Worm (Caenorhabditis elegans) whole organism, young adult: ENCODE measurements around the gene ndx-3.

Experiments used
- B0019.2 ChIP-seq: fragments of 200-800 bp; sonication (Bioruptor generic); conservative IDR thresholded peaks from 2 replicates; pipeline ENCODE4 v1.3.6; 2022; ENCODE audit warnings: missing genetic modification reagents, missing genetic modification characterization, missing compliant biosample characterization
- B0035.1 ChIP-seq: sonication (generic microtip); optimal IDR thresholded peaks from 2 replicates; lab custom pipeline; 2016; ENCODE audit warnings: missing genetic modification characterization, mild to moderate bottlenecking, missing compliant biosample characterization, missing genotype, missing genetic modification reagents
- C17E4.6 ChIP-seq: fragments of 200-800 bp; sonication (Bioruptor generic); IDR thresholded peaks from 2 replicates; pipeline ENCODE4 v1.3.6; 2022; ENCODE audit warnings: missing genetic modification reagents, missing genetic modification characterization, missing compliant biosample characterization
- F33H1.4 ChIP-seq: fragments of 200-800 bp; sonication (Bioruptor generic); IDR thresholded peaks from 2 replicates; pipeline ENCODE4 v1.3.6; 2022; ENCODE audit warnings: missing genetic modification reagents, missing genetic modification characterization, missing compliant biosample characterization
- F39B2.1 ChIP-seq: fragments of 200-800 bp; sonication (Bioruptor generic); IDR thresholded peaks from 2 replicates; pipeline ENCODE4 v1.3.6; 2022; ENCODE audit warnings: missing genetic modification reagents, missing genetic modification characterization, missing compliant biosample characterization
- Y79H2A.3 ChIP-seq: fragments of 200-800 bp; sonication (Bioruptor generic); conservative IDR thresholded peaks from 2 replicates; pipeline ENCODE4 v1.3.6; 2022; ENCODE audit warnings: missing genetic modification reagents, missing genetic modification characterization, missing compliant biosample characterization
- akir-1 ChIP-seq: fragments of 200-800 bp; sonication (Bioruptor generic); optimal IDR thresholded peaks from 2 replicates; lab custom pipeline; 2018; ENCODE audit warnings: mild to moderate bottlenecking, missing genetic modification characterization, moderate library complexity, missing compliant biosample characterization
- attf-5 ChIP-seq: fragments of 200-800 bp; sonication (Bioruptor generic); optimal IDR thresholded peaks from 2 replicates; lab custom pipeline; 2018; ENCODE audit warnings: mild to moderate bottlenecking, missing genetic modification characterization, missing compliant biosample characterization
- ceh-27 ChIP-seq: fragments of 200-800 bp; sonication (Bioruptor generic); optimal IDR thresholded peaks from 2 replicates; lab custom pipeline; 2018; ENCODE audit warnings: mild to moderate bottlenecking, missing genetic modification characterization, moderate library complexity, missing compliant biosample characterization
- ceh-40 ChIP-seq: fragments of 200-800 bp; sonication (Bioruptor generic); IDR thresholded peaks from 2 replicates; pipeline ENCODE4 v1.3.6; 2022; ENCODE audit warnings: missing genetic modification characterization, missing compliant biosample characterization
- ceh-79 ChIP-seq: sonication (generic microtip); optimal IDR thresholded peaks from 2 replicates; lab custom pipeline; 2017; ENCODE audit warnings: mild to moderate bottlenecking, missing genetic modification characterization, missing compliant biosample characterization
- ceh-91 ChIP-seq: fragments of 200-800 bp; sonication (Bioruptor generic); IDR thresholded peaks from 2 replicates; pipeline ENCODE4 v1.3.6; 2022; ENCODE audit warnings: missing genetic modification reagents, missing genetic modification characterization, missing compliant biosample characterization
- chd-7 ChIP-seq: sonication (generic microtip); optimal IDR thresholded peaks from 2 replicates; lab custom pipeline; 2016; ENCODE audit warnings: mild to moderate bottlenecking, missing genetic modification characterization, moderate library complexity, missing compliant biosample characterization
- dox-1 ChIP-seq: fragments of 200-800 bp; sonication (Bioruptor generic); IDR thresholded peaks from 2 replicates; pipeline ENCODE4 v1.3.6; 2022; ENCODE audit warnings: missing genetic modification reagents, missing genetic modification characterization, missing compliant biosample characterization
- dpff-1 ChIP-seq: sonication (generic microtip); optimal IDR thresholded peaks from 2 replicates; lab custom pipeline; 2017; ENCODE audit warnings: mild to moderate bottlenecking, missing genetic modification characterization, missing compliant biosample characterization
- efl-1 ChIP-seq: fragments of 150-350 bp; optimal IDR thresholded peaks from 2 replicates; lab custom pipeline; 2014; ENCODE audit warnings: missing biosample characterization, missing genetic modification reagents, missing genetic modification characterization
- egl-18 ChIP-seq: fragments of 200-800 bp; sonication (Bioruptor generic); IDR thresholded peaks from 2 replicates; pipeline ENCODE4 v1.3.6; 2022; ENCODE audit warnings: missing genetic modification reagents, missing genetic modification characterization, missing compliant biosample characterization
- egrh-3 ChIP-seq: fragments of 200-800 bp; sonication (Bioruptor generic); IDR thresholded peaks from 2 replicates; pipeline ENCODE4 v1.3.6; 2022; ENCODE audit warnings: missing genetic modification reagents, missing genetic modification characterization, missing compliant biosample characterization
- ekl-4 ChIP-seq: fragments of 200-800 bp; sonication (Bioruptor generic); IDR thresholded peaks from 2 replicates; pipeline ENCODE4 v1.3.6; 2022; ENCODE audit warnings: missing genetic modification reagents, missing genetic modification characterization, missing compliant biosample characterization
- fkh-3 ChIP-seq: sonication (generic microtip); optimal IDR thresholded peaks from 2 replicates; lab custom pipeline; 2016; ENCODE audit warnings: mild to moderate bottlenecking, missing genetic modification characterization, missing compliant biosample characterization
- hmg-1.2 ChIP-seq: fragments of 200-800 bp; sonication (Bioruptor generic); IDR thresholded peaks from 2 replicates; pipeline ENCODE4 v1.3.6; 2022; ENCODE audit warnings: missing genetic modification reagents, missing genetic modification characterization, missing compliant biosample characterization
- let-526 ChIP-seq: fragments of 200-800 bp; sonication (Bioruptor generic); IDR thresholded peaks from 2 replicates; pipeline ENCODE4 v1.3.6; 2022; ENCODE audit warnings: missing genetic modification reagents, missing genetic modification characterization, missing compliant biosample characterization
- let-607 ChIP-seq, 2 experiments: fragments of 200-800 bp in 1 of 2; sonication (Bioruptor generic) in 1 of 2; sonication (generic microtip) in 1 of 2; optimal IDR thresholded peaks; 2 replicates each; lab custom pipeline; 2016 to 2018; ENCODE audit warnings: mild to moderate bottlenecking in 2 of 2, missing compliant biosample characterization in 2 of 2, missing genetic modification characterization in 2 of 2, moderate library complexity in 2 of 2, missing genotype in 1 of 2
- lin-35 ChIP-seq, 3 experiments: fragments of 150-350 bp in 2 of 3; sonication (generic microtip) in 1 of 3; optimal IDR thresholded peaks; 2 replicates each; lab custom pipeline; 2014 to 2018; ENCODE audit warnings: missing biosample characterization in 3 of 3, missing genetic modification characterization in 3 of 3, missing genetic modification reagents in 3 of 3
- lsl-1 ChIP-seq: fragments of 200-800 bp; sonication (Bioruptor generic); optimal IDR thresholded peaks from 2 replicates; lab custom pipeline; 2018; ENCODE audit warnings: mild to moderate bottlenecking, missing genetic modification characterization, moderate library complexity, missing compliant biosample characterization
- madf-10 ChIP-seq: sonication (generic microtip); optimal IDR thresholded peaks from 2 replicates; lab custom pipeline; 2016; ENCODE audit warnings: mild to moderate bottlenecking, missing genetic modification characterization, missing compliant biosample characterization
- madf-3 ChIP-seq: fragments of 200-800 bp; sonication (Bioruptor generic); IDR thresholded peaks from 2 replicates; pipeline ENCODE4 v1.3.6; 2022; ENCODE audit warnings: missing genetic modification reagents, missing genetic modification characterization, missing compliant biosample characterization
- madf-6 ChIP-seq: fragments of 200-800 bp; sonication (Bioruptor generic); IDR thresholded peaks from 2 replicates; pipeline ENCODE4 v1.3.6; 2022; ENCODE audit warnings: missing genetic modification reagents, missing genetic modification characterization, missing compliant biosample characterization
- mes-4 ChIP-seq: sonication (generic microtip); optimal IDR thresholded peaks from 2 replicates; lab custom pipeline; 2016; ENCODE audit warnings: missing genotype, missing genetic modification characterization, missing compliant biosample characterization
- mxl-1 ChIP-seq: sonication (generic microtip); optimal IDR thresholded peaks from 2 replicates; lab custom pipeline; 2016; ENCODE audit warnings: missing genetic modification characterization, missing compliant biosample characterization
- nfya-1 ChIP-seq: sonication (generic microtip); optimal IDR thresholded peaks from 2 replicates; lab custom pipeline; 2017; ENCODE audit warnings: antibody characterized with exemption, missing compliant biosample characterization, missing genetic modification characterization, borderline replicate concordance; ENCODE audit not compliant: insufficient read depth
- nfyb-1 ChIP-seq: fragments of 200-800 bp; sonication (Bioruptor generic); IDR thresholded peaks from 2 replicates; pipeline ENCODE4 v1.3.6; 2022; ENCODE audit warnings: missing genetic modification reagents, missing genetic modification characterization, missing compliant biosample characterization
- nhr-27 ChIP-seq: fragments of 200-800 bp; sonication (Bioruptor generic); optimal IDR thresholded peaks from 2 replicates; lab custom pipeline; 2018; ENCODE audit warnings: mild to moderate bottlenecking, missing genetic modification characterization, moderate library complexity, missing compliant biosample characterization
- pha-4 ChIP-seq: fragments of 150-350 bp; sonication (generic microtip); optimal IDR thresholded peaks from 2 replicates; lab custom pipeline; 2014; ENCODE audit warnings: missing biosample characterization, missing genetic modification reagents, missing genetic modification characterization
- rpc-1 ChIP-seq, 2 experiments: fragments of 150-350 bp in 1 of 2; sonication (generic microtip) in 1 of 2; optimal IDR thresholded peaks; 2 replicates each; lab custom pipeline; 2014 to 2018; ENCODE audit warnings: missing biosample characterization in 1 of 2, missing genetic modification characterization in 1 of 2, missing genetic modification reagents in 1 of 2, missing genotype in 1 of 2
- sdz-38 ChIP-seq: sonication (generic microtip); optimal IDR thresholded peaks from 2 replicates; lab custom pipeline; 2016; ENCODE audit warnings: missing genotype, missing genetic modification characterization, missing compliant biosample characterization
- snpc-1.3 ChIP-seq: sonication (generic microtip); optimal IDR thresholded peaks from 2 replicates; lab custom pipeline; 2017; ENCODE audit warnings: missing genetic modification characterization, mild to moderate bottlenecking, missing compliant biosample characterization, antibody characterized with exemption, moderate library complexity, missing genotype, missing genetic modification reagents; ENCODE audit not compliant: insufficient read depth
- sptf-2 ChIP-seq: fragments of 200-800 bp; sonication (Bioruptor generic); optimal IDR thresholded peaks from 2 replicates; lab custom pipeline; 2018; ENCODE audit warnings: mild to moderate bottlenecking, missing genetic modification characterization, missing compliant biosample characterization
- tbp1 ChIP-seq: fragments of 200-800 bp; sonication (Bioruptor generic); optimal IDR thresholded peaks from 2 replicates; lab custom pipeline; 2018; ENCODE audit warnings: mild to moderate bottlenecking, missing genetic modification characterization, missing compliant biosample characterization
- tbx-9 ChIP-seq: sonication (generic microtip); optimal IDR thresholded peaks from 2 replicates; lab custom pipeline; 2016; ENCODE audit warnings: borderline replicate concordance, missing genetic modification characterization, inconsistent platforms, missing compliant biosample characterization
- unc-62 ChIP-seq: fragments of 150-350 bp; optimal IDR thresholded peaks from 2 replicates; lab custom pipeline; 2014; ENCODE audit warnings: missing biosample characterization, missing genetic modification reagents, missing genetic modification characterization
- zfh-2 ChIP-seq: fragments of 200-800 bp; sonication (Bioruptor generic); conservative IDR thresholded peaks from 2 replicates; pipeline ENCODE4 v1.3.6; 2022; ENCODE audit warnings: missing genetic modification reagents, missing genetic modification characterization, missing compliant biosample characterization
- ztf-18 ChIP-seq: sonication (generic microtip); optimal IDR thresholded peaks from 2 replicates; lab custom pipeline; 2016; ENCODE audit warnings: missing genotype, mild to moderate bottlenecking, missing genetic modification characterization, missing compliant biosample characterization

ndx-3 gene

ce11 chrII:4904778-4905177, 48.6 kb upstream of the ndx-3 start, which contains the start of gene btbd-10:
Gene btbd-10 (plus strand): TSS chrII:4905008.
- TF ChIP-seq attf-5 (GFP tag; lab: Kevin White, UChicago) (no peak), unc-62 (GFP tag; lab: Kevin White, UChicago) (peak; percentile 67), pha-4 (tag; lab: Kevin White, UChicago) (peak; percentile 7)

- TF ChIP-seq madf-6 (GFP tag; lab: Robert Waterston, UW) (peak; percentile 56), F33H1.4 (peak; percentile 50; the same call in 1 of the 2 replicates), fkh-3 (no peak), mes-4 (tag; lab: Kevin White, UChicago) (no peak), lsl-1 (peak; percentile 70)
These were observed 48.1 kb upstream of the ndx-3 start for ce11 chrII:4905331-4905730.

- TF ChIP-seq dox-1 (GFP tag; lab: Robert Waterston, UW) (no peak), madf-10 (no peak), lsl-1 (no peak), ceh-79 (no peak), madf-3 (no peak), tbp1 (GFP tag; lab: Kevin White, UChicago) (no peak), nfya-1 (tag; lab: Kevin White, UChicago) (no peak), ceh-91 (GFP tag; lab: Robert Waterston, UW) (no peak), akir-1 (GFP tag; lab: Kevin White, UChicago) (no peak), nhr-27 (tag; lab: Kevin White, UChicago) (no peak), mxl-1 (tag; lab: Kevin White, UChicago) (no peak), sptf-2 (GFP tag; lab: Kevin White, UChicago) (no peak), egrh-3 (GFP tag; lab: Robert Waterston, UW) (no peak), madf-6 (GFP tag; lab: Robert Waterston, UW) (no peak), hmg-1.2 (GFP tag; lab: Robert Waterston, UW) (no peak), ceh-40 (GFP tag; lab: Robert Waterston, UW) (no peak)
These were observed 47.5 kb upstream of the ndx-3 start for ce11 chrII:4905883-4906282.

DNA sequence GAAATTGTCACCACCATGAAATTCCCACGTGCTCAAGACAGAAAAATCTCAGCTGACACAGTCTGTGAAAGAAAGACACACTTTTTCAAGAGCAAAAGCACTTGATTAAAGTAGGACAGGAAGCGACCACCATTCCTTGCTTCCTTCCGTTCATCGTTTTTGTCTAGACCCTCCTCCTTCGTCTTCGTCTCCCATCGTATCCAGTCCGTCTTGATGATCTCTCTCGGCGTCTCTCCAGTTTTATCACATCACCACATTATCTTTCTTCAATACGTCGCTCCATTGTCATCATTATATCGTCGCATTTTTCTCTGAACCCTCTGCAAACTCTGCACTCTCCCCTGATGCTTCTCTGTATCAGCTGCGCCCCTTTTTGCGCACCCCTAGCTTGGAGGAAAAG, 45.2 kb upstream of the ndx-3 start:
- TF ChIP-seq lin-35 (GFP tag; optimal IDR thresholded peaks at IDR 0.05; lab: Kevin White, UChicago), result no peak
- no peak for TF ChIP-seq efl-1
- no peak for TF ChIP-seq ceh-91 (GFP tag; lab: Robert Waterston, UW)
- TF ChIP-seq tbp1 (GFP tag; lab: Kevin White, UChicago), result no peak
- TF ChIP-seq snpc-1.3, result no peak
- no peak for TF ChIP-seq F39B2.1 (GFP tag; lab: Robert Waterston, UW)
- TF ChIP-seq rpc-1 (optimal IDR thresholded peaks at IDR 0.05; lab: Kevin White, UChicago), result no peak
- no peak for TF ChIP-seq rpc-1 (tag; optimal IDR thresholded peaks at IDR 0.05; lab: Kevin White, UChicago)
- peak; percentile 22 for TF ChIP-seq attf-5 (GFP tag; lab: Kevin White, UChicago)
- TF ChIP-seq B0035.1 (tag; lab: Kevin White, UChicago), result no peak
- no peak for TF ChIP-seq madf-3
- no peak for TF ChIP-seq let-526
- TF ChIP-seq fkh-3, result no peak
- no peak for TF ChIP-seq nfyb-1 (GFP tag; lab: Robert Waterston, UW)
- 0 out of 2 replicates have a peak, but pooled peaks have one; percentile 35 for TF ChIP-seq zfh-2 (GFP tag; lab: Robert Waterston, UW)
- TF ChIP-seq tbx-9 (tag; lab: Kevin White, UChicago), result no peak
- TF ChIP-seq B0019.2 (GFP tag; lab: Robert Waterston, UW), result no peak
- no peak for TF ChIP-seq ceh-40 (GFP tag; lab: Robert Waterston, UW)
- TF ChIP-seq sdz-38 (tag; lab: Kevin White, UChicago), result no peak
- TF ChIP-seq ceh-27 (GFP tag; lab: Kevin White, UChicago), result no peak
- no peak for TF ChIP-seq egl-18
- no peak for TF ChIP-seq Y79H2A.3 (GFP tag; lab: Robert Waterston, UW)
- TF ChIP-seq ekl-4 (GFP tag; lab: Robert Waterston, UW), result no peak
- no peak for TF ChIP-seq dpff-1
- TF ChIP-seq C17E4.6 (GFP tag; lab: Robert Waterston, UW), result no peak
- no peak for TF ChIP-seq let-607 (tag; optimal IDR thresholded peaks at IDR 0.05; lab: Kevin White, UChicago)
- TF ChIP-seq ztf-18 (tag; lab: Kevin White, UChicago), result no peak
- no peak for TF ChIP-seq chd-7 (tag; lab: Kevin White, UChicago)
